Worm (Caenorhabditis elegans) whole organism, L4/young adult: ENCODE results near the gene cutl-18.

Source experiments
- W03F9.2 ChIP-seq: fragments of 150-350 bp; optimal IDR thresholded peaks from 2 replicates; lab custom pipeline; 2014; ENCODE audit warnings: missing biosample characterization, missing genetic modification characterization
- dao-5 ChIP-seq: sonication (generic microtip); optimal IDR thresholded peaks from 2 replicates; lab custom pipeline; 2016; ENCODE audit warnings: missing genotype, missing genetic modification characterization, moderate library complexity, missing compliant biosample characterization
- him-1 ChIP-seq: sonication (generic microtip); optimal IDR thresholded peaks from 2 replicates; lab custom pipeline; 2016; ENCODE audit warnings: missing genotype, missing genetic modification reagents, missing genetic modification characterization, missing compliant biosample characterization

DNA sequence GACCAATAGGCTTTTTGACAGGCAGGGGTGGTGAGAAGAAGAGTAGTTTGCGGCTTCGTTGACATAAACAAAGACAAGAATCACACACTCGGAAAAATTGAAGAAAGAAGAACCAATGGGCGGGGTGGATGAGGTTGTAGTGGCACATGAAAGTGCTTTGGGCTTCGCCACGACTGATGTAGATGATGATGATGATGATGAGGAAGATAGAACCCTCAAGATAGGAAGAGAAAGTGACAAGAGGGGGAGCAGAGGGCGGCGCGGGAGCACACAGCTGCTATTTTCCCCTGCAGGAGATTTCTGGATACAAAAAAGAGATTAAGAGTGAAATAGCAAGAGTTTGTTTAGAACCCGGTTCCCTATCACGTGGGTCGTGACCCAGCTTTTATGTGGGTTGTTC is 7.8 kb downstream of the cutl-18 start:
- no peak for TF ChIP-seq him-1 (tag; lab: Kevin White, UChicago)
- TF ChIP-seq dao-5 (tag; lab: Kevin White, UChicago): no peak
- TF ChIP-seq W03F9.2 (tag; lab: Kevin White, UChicago): no peak
